Worm (Caenorhabditis elegans): ENCODE data around the gene rgef-1.

Gene rgef-1

DNA sequence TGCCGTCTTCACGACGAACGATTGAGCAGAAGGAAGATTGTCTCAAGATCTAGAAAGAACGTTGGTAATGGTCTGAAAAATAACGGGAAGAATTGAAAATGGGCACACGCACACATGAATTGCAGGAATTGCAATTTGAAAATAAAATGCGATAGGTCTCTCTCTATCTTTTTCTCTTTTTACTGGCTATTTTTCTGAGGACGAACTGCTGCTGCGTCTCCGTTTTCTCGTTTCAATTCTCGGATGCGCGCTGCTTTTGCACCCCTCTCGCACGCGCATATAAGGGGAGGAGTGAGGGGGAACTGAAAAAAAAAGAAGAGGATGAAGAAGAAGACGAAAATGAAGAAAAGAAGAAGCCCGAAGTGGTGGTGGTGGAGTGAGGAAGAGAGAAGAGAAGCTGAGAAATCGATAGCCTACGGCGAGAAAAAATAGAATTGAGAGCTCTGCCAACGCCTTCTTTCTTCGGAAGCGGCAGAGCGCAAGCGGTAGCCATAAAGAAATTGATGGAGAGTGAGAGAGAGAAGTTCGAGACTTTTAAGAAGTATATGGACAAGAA is at the start of gene rgef-1:
TSS of gene rgef-1 (minus strand) at position 51 of the 556 bp plus-strand sequence.
- no peak for TF ChIP-seq unc-62 (GFP tag; optimal IDR thresholded peaks at IDR 0.05)

DNA sequence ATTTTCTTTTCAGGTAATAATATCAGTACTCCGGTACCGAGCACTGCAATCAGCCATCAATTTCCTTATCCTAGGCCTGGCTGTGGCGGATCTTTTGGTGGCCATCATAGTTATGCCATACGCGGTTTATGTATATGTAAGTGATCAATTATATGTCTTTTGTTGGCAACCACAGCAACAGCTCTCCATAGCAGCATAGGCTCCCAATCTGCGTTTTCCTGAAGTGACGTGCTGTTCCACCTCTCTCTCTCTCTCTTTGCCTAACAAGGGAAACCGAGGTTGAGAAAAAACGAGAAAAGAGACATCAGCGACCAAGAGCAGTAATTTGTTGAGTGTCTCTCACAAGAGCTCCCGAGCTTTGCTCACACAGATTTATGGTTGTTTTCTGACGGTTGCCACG is 47.7 kb upstream of the rgef-1 start:
- no peak for TF ChIP-seq unc-62 (GFP tag; optimal IDR thresholded peaks at IDR 0.05)

- TF ChIP-seq unc-62 (GFP tag; optimal IDR thresholded peaks at IDR 0.05), result no peak
These were observed 46.8 kb upstream of the rgef-1 start, which contains the start of gene dop-2 for ce11 chrV:9608256-9608655. Gene dop-2, plus strand, starts transcription at chrV:9608556.

- no peak for TF ChIP-seq unc-62 (GFP tag; optimal IDR thresholded peaks at IDR 0.05)
These were observed 28.8 kb upstream of the rgef-1 start, which contains the start of gene K09G1.2 for ce11 chrV:9590317-9590716. Gene K09G1.2, plus strand, starts transcription at chrV:9590617.

DNA sequence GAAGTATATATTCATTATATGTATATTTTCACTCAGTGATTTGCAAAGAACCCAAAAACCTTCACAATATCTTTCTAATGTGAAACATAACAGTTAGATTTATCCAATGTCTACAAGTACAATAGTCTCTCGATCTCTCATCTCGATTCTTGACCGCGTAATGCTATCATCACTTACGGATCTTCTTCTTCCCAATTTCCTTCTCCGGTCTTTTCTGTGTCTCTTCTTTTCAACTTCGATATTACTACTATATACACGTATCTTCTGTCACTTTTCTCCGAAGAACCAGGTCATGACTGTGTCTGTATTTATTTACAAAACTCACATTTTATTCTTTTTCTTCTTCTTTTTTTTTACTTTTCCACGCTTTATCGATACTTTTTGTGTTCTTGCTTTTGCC is 27.1 kb upstream of the rgef-1 start:
- TF ChIP-seq unc-62 (GFP tag; optimal IDR thresholded peaks at IDR 0.05), result no peak

DNA sequence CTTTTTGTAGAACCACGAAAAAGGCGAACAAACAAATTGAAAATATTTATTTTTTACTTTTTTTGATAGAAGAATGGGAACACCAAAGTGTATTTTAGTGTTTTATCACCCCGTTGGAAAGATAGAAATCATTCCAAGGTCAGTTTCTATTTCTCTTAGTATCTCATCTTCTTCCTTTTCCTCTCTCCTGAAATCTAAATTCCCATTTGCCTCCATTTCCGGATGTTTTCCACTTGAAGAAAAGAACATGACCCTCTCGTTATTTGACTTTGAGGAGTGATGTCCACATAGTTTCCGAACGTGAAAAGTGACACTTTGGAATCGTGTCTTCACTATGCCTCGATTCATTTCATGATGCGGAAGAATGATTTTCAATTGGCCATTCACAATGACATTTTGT is 26.1 kb upstream of the rgef-1 start:
- TF ChIP-seq unc-62 (GFP tag; optimal IDR thresholded peaks at IDR 0.05), result no peak

DNA sequence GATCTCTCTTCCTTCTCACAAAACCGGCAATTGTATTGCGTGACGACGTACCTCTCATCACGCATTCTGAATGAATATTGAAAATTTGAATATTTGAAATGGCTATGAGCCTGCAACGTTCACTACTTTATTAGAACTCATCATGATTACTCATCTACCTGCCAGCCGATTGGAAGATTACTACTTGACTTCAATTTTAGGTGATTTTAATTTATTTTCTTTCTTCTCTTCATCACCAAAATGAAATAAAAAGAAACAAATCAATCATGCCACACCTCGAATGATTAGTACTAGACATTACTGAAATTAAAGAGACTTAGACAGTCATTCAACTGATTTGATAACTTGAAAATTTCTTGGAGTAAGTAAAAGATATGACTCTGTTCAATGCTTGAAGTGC is 22.8 kb upstream of the rgef-1 start:
- TF ChIP-seq unc-62 (GFP tag; optimal IDR thresholded peaks at IDR 0.05), result no peak

DNA sequence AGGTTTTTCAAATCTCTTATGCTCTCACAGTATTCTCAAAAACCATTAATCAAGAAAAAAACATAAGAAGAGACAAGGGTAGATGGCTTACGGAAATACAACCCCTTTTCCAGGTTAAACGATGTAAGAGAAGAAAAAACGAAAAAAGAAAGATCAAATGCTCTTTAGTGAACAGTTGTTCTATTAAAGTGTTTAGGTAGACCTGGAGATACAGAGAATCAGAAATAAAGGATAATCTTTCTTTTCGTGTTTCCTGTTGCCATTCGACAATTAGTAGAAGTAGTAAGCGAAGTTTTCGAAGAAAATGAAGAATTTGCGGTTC is 21.8 kb upstream of the rgef-1 start, which contains the start of gene K09G1.1:
TSS of gene K09G1.1 (plus strand) at position 223 of the 322 bp plus-strand sequence.
- no peak for TF ChIP-seq unc-62 (GFP tag; optimal IDR thresholded peaks at IDR 0.05)

ce11 chrV:9582594-9583322 is 21.3 kb upstream of the rgef-1 start, which contains the start of gene rtfo-1:
Gene rtfo-1, minus strand, starts transcription at chrV:9582644.
- TF ChIP-seq unc-62 (GFP tag; optimal IDR thresholded peaks at IDR 0.05), result no peak

ce11 chrV:9576991-9577390 is 15.5 kb upstream of the rgef-1 start, which contains the start of gene F25B3.2:
Gene F25B3.2, plus strand, starts transcription at chrV:9577291.
- TF ChIP-seq unc-62 (GFP tag; optimal IDR thresholded peaks at IDR 0.05), result no peak

ce11 chrV:9571673-9572072 is 10.2 kb upstream of the rgef-1 start:
- no peak for TF ChIP-seq unc-62 (GFP tag; optimal IDR thresholded peaks at IDR 0.05)

DNA sequence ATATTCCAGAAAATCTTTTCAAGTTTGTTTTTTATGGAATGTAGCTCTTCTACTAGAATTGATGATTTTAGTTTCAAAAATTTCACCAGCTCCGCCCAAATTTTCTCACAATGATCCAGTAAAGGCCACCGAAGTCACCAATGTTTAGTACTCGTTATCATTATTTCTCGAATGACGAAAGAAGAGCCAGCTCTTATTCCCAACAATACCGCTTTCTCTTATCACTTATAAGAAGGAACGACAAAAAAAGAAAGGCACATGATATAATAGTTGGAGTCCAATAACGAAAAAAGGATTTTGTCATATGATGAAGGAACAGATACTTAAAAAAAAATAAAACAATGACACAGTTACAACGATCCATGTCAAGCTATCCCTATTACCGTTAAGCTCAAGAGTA is 9.6 kb upstream of the rgef-1 start:
- TF ChIP-seq unc-62 (GFP tag; optimal IDR thresholded peaks at IDR 0.05), result no peak

DNA sequence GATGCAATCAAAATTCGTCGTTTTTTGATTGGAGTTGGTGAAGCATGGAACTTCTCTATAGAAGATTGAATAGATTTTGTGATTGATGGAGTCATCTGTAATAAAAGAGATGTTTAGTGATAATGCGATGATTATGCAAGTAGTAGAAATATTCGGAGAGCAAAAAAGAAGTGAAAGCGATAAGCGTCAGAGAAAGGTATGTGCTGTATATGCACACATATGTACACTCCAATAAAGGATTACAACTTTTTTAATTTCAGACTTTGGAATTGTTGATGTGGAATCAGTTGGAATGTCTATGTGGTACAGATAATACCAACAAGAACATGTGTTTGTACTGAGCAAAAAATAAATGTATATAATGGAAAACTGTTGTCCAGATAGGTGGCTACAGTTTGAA is 8.7 kb upstream of the rgef-1 start, which contains the start of gene F25B3.5:
TSS of gene F25B3.5 (minus strand) at position 101 of the 400 bp plus-strand sequence.
- TF ChIP-seq unc-62 (GFP tag; optimal IDR thresholded peaks at IDR 0.05), result no peak

ce11 chrV:9568707-9569106 is 7.2 kb upstream of the rgef-1 start, which contains the start of gene F25B3.4:
Gene F25B3.4, minus strand, starts transcription at chrV:9568807.
- TF ChIP-seq unc-62 (GFP tag; optimal IDR thresholded peaks at IDR 0.05), result no peak

- TF ChIP-seq unc-62 (GFP tag; optimal IDR thresholded peaks at IDR 0.05), result no peak
These were observed 2.1 kb upstream of the rgef-1 start for ce11 chrV:9563585-9563984.

DNA sequence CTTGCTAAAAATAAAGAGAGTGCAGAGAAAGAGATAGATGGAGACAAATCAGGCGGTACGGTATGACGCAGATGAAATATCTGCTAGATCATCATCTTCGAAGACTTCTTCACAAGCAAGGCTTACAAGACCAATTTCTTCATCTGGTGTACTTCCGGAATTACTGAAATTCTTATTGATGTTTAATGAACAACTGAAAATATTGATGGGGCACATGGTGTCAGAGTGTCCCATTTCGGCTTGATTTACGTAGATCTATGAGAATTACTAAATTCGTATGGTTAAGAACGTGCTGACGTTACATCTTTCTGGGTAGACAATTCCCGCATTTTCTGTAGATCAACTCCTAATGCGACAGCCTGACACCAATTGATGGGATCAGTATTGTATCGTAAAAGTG is 4.8 kb downstream of the rgef-1 start:
- no peak for TF ChIP-seq unc-62 (GFP tag; optimal IDR thresholded peaks at IDR 0.05)

DNA sequence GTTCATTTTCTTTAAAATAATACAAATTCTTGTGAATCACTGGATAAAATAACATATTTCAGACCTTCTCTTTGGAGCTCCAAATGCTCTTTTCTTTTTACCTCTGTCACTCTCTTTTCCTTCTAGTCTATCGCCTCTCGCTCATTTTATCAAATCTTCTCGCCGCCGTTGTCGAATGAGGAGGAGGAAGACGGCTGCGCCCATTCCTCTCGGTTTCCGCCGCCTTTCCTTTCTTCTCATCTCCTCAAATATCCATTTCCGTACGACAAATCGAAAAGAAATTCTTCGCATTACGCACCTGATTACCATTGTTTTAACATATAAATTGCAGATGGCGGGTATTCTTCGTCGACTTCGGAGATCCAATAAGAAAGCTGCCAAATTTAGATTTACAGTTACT is 11.2 kb downstream of the rgef-1 start, which contains the start of gene ehbp-1:
TSS of gene ehbp-1 (plus strand) at position 332 of the 400 bp plus-strand sequence.
- no peak for TF ChIP-seq unc-62 (GFP tag; optimal IDR thresholded peaks at IDR 0.05)
